Fruit fly (Drosophila melanogaster) whole organism, prepupa: Measurements from ENCODE around the gene CG10646.

Source experiments
- CG10669 ChIP-seq: fragments of 200-800 bp; sonication (Bioruptor generic); optimal IDR thresholded peaks from 3 replicates; lab custom pipeline; 2018; ENCODE audit warnings: missing biosample characterization, mild to moderate bottlenecking, missing genetic modification characterization, moderate library complexity
- CG3919 ChIP-seq: fragments of 200-800 bp; sonication (Bioruptor generic); optimal IDR thresholded peaks from 3 replicates; lab custom pipeline; 2016; ENCODE audit warnings: missing biosample characterization, missing genetic modification characterization
- CG8119 ChIP-seq: fragments of 200-800 bp; sonication (Bioruptor generic); IDR thresholded peaks from 3 replicates; pipeline ENCODE4 v1.3.6; 2022; ENCODE audit warnings: missing biosample characterization, missing genetic modification characterization
- Hr38 ChIP-seq: sonication (Bioruptor generic); optimal IDR thresholded peaks from 2 replicates; lab custom pipeline; 2016; ENCODE audit warnings: missing biosample characterization, missing genetic modification characterization
- lz ChIP-seq: fragments of 200-800 bp; sonication (Bioruptor generic); optimal IDR thresholded peaks from 3 replicates; lab custom pipeline; 2016; ENCODE audit warnings: missing biosample characterization, missing genetic modification characterization
- topi ChIP-seq: fragments of 200-800 bp; sonication (Bioruptor generic); optimal IDR thresholded peaks from 3 replicates; lab custom pipeline; 2016; ENCODE audit warnings: missing biosample characterization, missing genetic modification characterization

DNA sequence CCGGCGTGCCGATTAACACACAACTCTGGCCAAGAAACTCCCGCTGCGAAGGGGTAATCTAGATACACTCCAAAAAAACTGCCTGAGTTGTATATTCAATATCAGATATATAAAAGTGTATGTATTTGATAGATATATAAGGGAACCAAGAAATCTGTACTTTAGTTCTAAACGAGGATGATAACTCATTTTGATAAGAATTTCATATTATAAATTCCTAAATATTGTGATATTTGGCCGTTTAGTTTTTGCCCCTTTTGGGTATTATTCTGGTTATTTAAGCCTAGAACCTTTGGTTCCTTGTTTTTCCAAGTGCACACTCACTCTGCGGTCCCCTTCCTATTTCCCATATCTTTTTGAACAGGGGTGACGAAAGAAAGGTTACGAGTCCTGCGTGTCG is 50.2 kb downstream of the CG10646 start:
- TF ChIP-seq CG10669: no peak
- no peak for TF ChIP-seq CG8119
- TF ChIP-seq lz: no peak
- no peak for TF ChIP-seq CG3919 (GFP tag; lab: Kevin White, UChicago)
- TF ChIP-seq Hr38: no peak
- TF ChIP-seq topi (GFP tag; lab: Kevin White, UChicago): no peak
